Worm (Caenorhabditis elegans) whole organism, L4 larva: ENCODE data around the gene cyp-14A1.

Source experiments
- R02D3.7 ChIP-seq: fragments of 150-350 bp; sonication (generic microtip); optimal IDR thresholded peaks from 3 replicates; lab custom pipeline; 2014; ENCODE audit warnings: missing biosample characterization, missing genetic modification characterization
- aha-1 ChIP-seq: fragments of 150-350 bp; peaks from one replicate; lab custom pipeline; 2014; ENCODE audit warnings: missing biosample characterization, missing genetic modification characterization
- ama-1 ChIP-seq: fragments of 150-350 bp; optimal IDR thresholded peaks from 2 replicates; lab custom pipeline; 2014; ENCODE audit warnings: inconsistent platforms, mixed read lengths
- ceh-62 ChIP-seq: sonication (generic microtip); optimal IDR thresholded peaks from 2 replicates; lab custom pipeline; 2017; ENCODE audit warnings: missing biosample characterization, missing genetic modification characterization
- dmd-8 ChIP-seq: fragments of 200-800 bp; sonication (Bioruptor generic); IDR thresholded peaks from 2 replicates; pipeline ENCODE4 v1.3.6; 2022; ENCODE audit warnings: missing genetic modification characterization, missing compliant biosample characterization
- fos-1 ChIP-seq: fragments of 150-350 bp; optimal IDR thresholded peaks from 2 replicates; lab custom pipeline; 2014; ENCODE audit warnings: missing biosample characterization, missing genetic modification characterization
- jun-1 ChIP-seq: fragments of 150-350 bp; optimal IDR thresholded peaks from 2 replicates; lab custom pipeline; 2014; ENCODE audit warnings: missing biosample characterization, missing genetic modification reagents, missing genetic modification characterization
- lin-15B ChIP-seq: fragments of 150-350 bp; sonication (generic microtip); optimal IDR thresholded peaks from 3 replicates; lab custom pipeline; 2014; ENCODE audit warnings: missing biosample characterization, missing genetic modification characterization
- pha-4 ChIP-seq, 2 experiments: fragments of 150-350 bp in 1 of 2; fragments of 200-800 bp in 1 of 2; sonication (Bioruptor generic) in 1 of 2; IDR thresholded peaks in 1 of 2; optimal IDR thresholded peaks in 1 of 2; 2 replicates each; pipeline versions ENCODE4 v1.3.6 to Lab custom; 2014 to 2022; ENCODE audit warnings: missing genetic modification characterization in 2 of 2, missing genetic modification reagents in 2 of 2, missing biosample characterization in 1 of 2, missing compliant biosample characterization in 1 of 2
- vab-7 ChIP-seq: fragments of 200-800 bp; sonication (Bioruptor generic); IDR thresholded peaks from 2 replicates; pipeline ENCODE4 v1.3.6; 2022; ENCODE audit warnings: missing genetic modification reagents, missing genetic modification characterization, missing compliant biosample characterization
- ztf-11 ChIP-seq: fragments of 150-350 bp; optimal IDR thresholded peaks from 2 replicates; lab custom pipeline; 2014; ENCODE audit warnings: missing biosample characterization, missing genetic modification characterization

- TF ChIP-seq fos-1 (tag; lab: Kevin White, UChicago) (no peak), dmd-8 (GFP tag; lab: Robert Waterston, UW) (no peak), pha-4 (GFP tag; IDR thresholded peaks at IDR 0.05; lab: Robert Waterston, UW) (no peak), pha-4 (tag; optimal IDR thresholded peaks at IDR 0.05; lab: Kevin White, UChicago) (no peak), lin-15B (tag; lab: Kevin White, UChicago) (no peak), aha-1 (tag; lab: Kevin White, UChicago) (no peak), R02D3.7 (tag; lab: Kevin White, UChicago) (no peak), ztf-11 (tag; lab: Kevin White, UChicago) (no peak), ama-1 (lab: Kevin White, UChicago) (no peak), vab-7 (GFP tag; lab: Robert Waterston, UW) (no peak), ceh-62 (no peak), jun-1 (no peak)
Observed at ce11 chrX:13226614-13227096, 40.5 kb downstream of the cyp-14A1 start, which contains the start of gene skr-21.
